Worm (Caenorhabditis elegans): ENCODE data around the gene wdr-46.

Gene wdr-46

ce11 chrIV:12396645-12397258, 24.7 kb downstream of the wdr-46 start:
- no peak for TF ChIP-seq npax-4 (tag; optimal IDR thresholded peaks at IDR 0.05)
- TF ChIP-seq ceh-31 (tag; optimal IDR thresholded peaks at IDR 0.05) = peak; percentile 19
- TF ChIP-seq nfya-1 (tag; optimal IDR thresholded peaks at IDR 0.05) = peak; percentile 20
- no peak for TF ChIP-seq C08G9.2 (tag; optimal IDR thresholded peaks at IDR 0.05)
- no peak for TF ChIP-seq hlh-15 (tag; optimal IDR thresholded peaks at IDR 0.05)
- no peak for TF ChIP-seq sox-4 (tag; optimal IDR thresholded peaks at IDR 0.05)
- peak; percentile 54 for TF ChIP-seq ref-2 (tag; optimal IDR thresholded peaks at IDR 0.05)
- no peak for TF ChIP-seq unc-42 (tag; optimal IDR thresholded peaks at IDR 0.05)

ce11 chrIV:12398437-12398836, 26.4 kb downstream of the wdr-46 start, which contains the start of gene acs-20:
acs-20 (minus strand) TSS chrIV:12398706.
- no peak for TF ChIP-seq hlh-13 (GFP tag; optimal IDR thresholded peaks at IDR 0.05)
- no peak for TF ChIP-seq unc-42 (tag; optimal IDR thresholded peaks at IDR 0.05)
- no peak for TF ChIP-seq hlh-6 (tag; optimal IDR thresholded peaks at IDR 0.05)
- no peak for TF ChIP-seq ceh-31 (tag; optimal IDR thresholded peaks at IDR 0.05)
- no peak for TF ChIP-seq mec-3 (tag; optimal IDR thresholded peaks at IDR 0.05; ENCODE audit: borderline replicate concordance)
- no peak for TF ChIP-seq npax-4 (tag; optimal IDR thresholded peaks at IDR 0.05)
- no peak for TF ChIP-seq ceh-9 (tag; optimal IDR thresholded peaks at IDR 0.05)
- no peak for TF ChIP-seq K02D7.2 (tag; optimal IDR thresholded peaks at IDR 0.05)
- no peak for TF ChIP-seq ceh-34 (tag; optimal IDR thresholded peaks at IDR 0.05)
- TF ChIP-seq madf-2 (tag; optimal IDR thresholded peaks at IDR 0.05) = no peak
- TF ChIP-seq nfya-1 (tag; optimal IDR thresholded peaks at IDR 0.05) = no peak
- TF ChIP-seq fax-1 (tag; optimal IDR thresholded peaks at IDR 0.05) = no peak
- TF ChIP-seq C08G9.2 (tag; optimal IDR thresholded peaks at IDR 0.05) = no peak
- TF ChIP-seq ztf-16 (tag; optimal IDR thresholded peaks at IDR 0.05) = no peak
- TF ChIP-seq sdc-2 (tag; optimal IDR thresholded peaks at IDR 0.05) = no peak
- TF ChIP-seq dve-1 (tag; optimal IDR thresholded peaks at IDR 0.05) = no peak
- TF ChIP-seq zip-5 (tag; optimal IDR thresholded peaks at IDR 0.05) = no peak
- TF ChIP-seq dmd-4 (tag; optimal IDR thresholded peaks at IDR 0.05; ENCODE audit: borderline replicate concordance) = no peak

ce11 chrIV:12399983-12400382, 27.9 kb downstream of the wdr-46 start:
- TF ChIP-seq elt-2 (tag; optimal IDR thresholded peaks at IDR 0.05) (peak; percentile 96), npax-4 (tag; optimal IDR thresholded peaks at IDR 0.05) (no peak), unc-86 (tag; optimal IDR thresholded peaks at IDR 0.05) (no peak)

DNA sequence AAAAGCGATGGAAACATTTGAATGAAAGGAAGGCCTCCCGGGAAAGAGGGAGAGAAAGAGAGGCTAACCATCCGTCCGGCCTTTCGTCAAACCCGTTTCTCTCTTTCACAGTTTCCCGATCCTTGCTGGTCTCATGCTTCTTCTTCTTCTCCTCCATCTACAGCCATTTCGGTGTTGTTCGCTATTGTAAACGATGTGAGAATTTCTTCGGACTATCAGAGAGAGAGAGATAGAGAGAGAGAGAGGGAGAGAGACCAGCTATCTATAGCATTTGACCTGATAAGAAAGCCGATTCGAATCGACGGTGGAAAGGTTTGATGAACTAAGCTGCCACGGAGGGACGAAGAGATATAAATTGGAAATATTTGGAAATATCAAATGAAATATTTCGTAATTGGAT, 31.4 kb downstream of the wdr-46 start:
- no peak for TF ChIP-seq eyg-1 (tag; optimal IDR thresholded peaks at IDR 0.05)

DNA sequence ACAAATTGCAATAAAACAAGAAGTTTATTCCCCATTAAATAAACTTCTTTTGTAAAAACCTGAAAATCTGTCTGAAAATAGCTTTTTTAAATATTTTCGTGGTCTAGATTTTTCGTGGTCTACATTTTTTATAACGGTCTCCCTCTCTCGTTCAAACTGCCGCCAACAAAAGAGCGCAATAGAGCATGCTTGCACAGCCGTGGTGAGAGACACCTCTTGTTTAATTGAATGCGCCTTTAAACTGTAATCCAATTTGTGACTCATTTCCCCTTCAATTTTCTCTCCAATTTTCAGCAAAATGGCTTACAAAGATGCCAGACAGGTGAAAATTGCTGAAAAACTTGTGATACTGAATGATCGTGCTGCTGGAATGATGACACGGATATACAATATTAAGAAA, 32.1 kb downstream of the wdr-46 start, which contains the start of gene gex-3:
Gene gex-3 (plus strand): TSS at position 295 of the 400 bp plus-strand sequence.
- TF ChIP-seq dve-1 (tag; optimal IDR thresholded peaks at IDR 0.05) (no peak), unc-55 (GFP tag; optimal IDR thresholded peaks at IDR 0.05) (peak; percentile 58), C08G9.2 (tag; optimal IDR thresholded peaks at IDR 0.05) (no peak), ceh-14 (tag; optimal IDR thresholded peaks at IDR 0.05) (no peak), hlh-6 (tag; optimal IDR thresholded peaks at IDR 0.05) (no peak), sox-2 (GFP tag; IDR thresholded peaks at IDR 0.05) (no peak), zip-5 (tag; optimal IDR thresholded peaks at IDR 0.05) (no peak), fax-1 (tag; optimal IDR thresholded peaks at IDR 0.05) (no peak), K09A11.1 (tag; optimal IDR thresholded peaks at IDR 0.05; ENCODE audit: insufficient read depth) (no peak), ceh-19 (GFP tag; optimal IDR thresholded peaks at IDR 0.05) (no peak), ceh-48 (tag; optimal IDR thresholded peaks at IDR 0.05) (no peak), rnt-1 (tag; optimal IDR thresholded peaks at IDR 0.05) (peak; percentile 19), fkh-10 (GFP tag; optimal IDR thresholded peaks at IDR 0.05) (no peak), ceh-22 (tag; optimal IDR thresholded peaks at IDR 0.05) (no peak), ceh-18 (tag; optimal IDR thresholded peaks at IDR 0.05) (peak; percentile 47), pha-2 (tag; optimal IDR thresholded peaks at IDR 0.05) (no peak), elt-4 (tag; optimal IDR thresholded peaks at IDR 0.05) (no peak), lim-6 (tag; optimal IDR thresholded peaks at IDR 0.05) (no peak), ceh-24 (tag; optimal IDR thresholded peaks at IDR 0.05) (no peak), ceh-31 (tag; optimal IDR thresholded peaks at IDR 0.05) (peak; percentile 81), pros-1 (tag; optimal IDR thresholded peaks at IDR 0.05) (no peak), mec-3 (tag; optimal IDR thresholded peaks at IDR 0.05; ENCODE audit: borderline replicate concordance) (no peak), eyg-1 (tag; optimal IDR thresholded peaks at IDR 0.05) (no peak), sdc-2 (tag; optimal IDR thresholded peaks at IDR 0.05) (no peak), ets-4 (tag; optimal IDR thresholded peaks at IDR 0.05) (no peak), K02D7.2 (tag; optimal IDR thresholded peaks at IDR 0.05) (no peak), ceh-34 (tag; optimal IDR thresholded peaks at IDR 0.05) (peak; percentile 9), ceh-2 (tag; optimal IDR thresholded peaks at IDR 0.05) (peak; percentile 33), elt-2 (tag; optimal IDR thresholded peaks at IDR 0.05) (no peak), pat-9 (tag; optimal IDR thresholded peaks at IDR 0.05) (no peak)
